Worm (Caenorhabditis elegans) whole organism, L4/young adult: ENCODE results near the gene ZK1320.2.
A peak's percentile ranks its signal among the peaks of the same experiment; 100 is the strongest.

Experiments
- W03F9.2 ChIP-seq: fragments of 150-350 bp; optimal IDR thresholded peaks from 2 replicates; lab custom pipeline; 2014; ENCODE audit warnings: missing biosample characterization, missing genetic modification characterization
- dao-5 ChIP-seq: sonication (generic microtip); optimal IDR thresholded peaks from 2 replicates; lab custom pipeline; 2016; ENCODE audit warnings: missing genotype, missing genetic modification characterization, moderate library complexity, missing compliant biosample characterization
- him-1 ChIP-seq: sonication (generic microtip); optimal IDR thresholded peaks from 2 replicates; lab custom pipeline; 2016; ENCODE audit warnings: missing genotype, missing genetic modification reagents, missing genetic modification characterization, missing compliant biosample characterization

ZK1320.2 gene

DNA sequence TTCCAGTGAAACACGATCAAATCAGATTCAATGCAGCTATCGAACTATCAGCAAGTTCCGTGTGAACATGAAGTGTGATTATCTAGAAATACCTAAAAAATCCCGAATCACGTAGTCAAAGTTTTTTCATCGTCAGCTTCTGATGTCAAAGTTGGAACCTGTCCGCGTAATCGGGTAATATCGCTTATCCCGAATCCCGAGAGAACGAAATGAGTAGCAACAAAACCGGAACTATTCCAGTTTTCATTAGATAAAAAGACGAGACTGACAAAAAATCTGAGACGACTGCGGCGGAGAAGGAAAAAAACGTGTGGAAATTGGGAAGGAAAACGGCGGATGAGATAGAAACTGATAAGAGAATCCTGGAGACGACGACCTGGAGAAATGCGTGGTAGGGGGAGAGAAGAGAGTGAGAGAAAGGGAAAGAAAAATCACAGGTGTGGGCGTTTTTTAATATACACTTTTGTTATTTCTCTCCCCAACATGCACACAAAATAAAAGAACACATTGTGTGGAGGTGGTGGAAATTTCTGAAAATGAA is 38.7 kb downstream of the ZK1320.2 start:
- no peak for TF ChIP-seq W03F9.2 (tag; lab: Kevin White, UChicago)
- no peak for TF ChIP-seq him-1 (tag; lab: Kevin White, UChicago)
- TF ChIP-seq dao-5 = no peak

- TF ChIP-seq dao-5 = no peak
- TF ChIP-seq W03F9.2 (tag; lab: Kevin White, UChicago) = no peak
Observed at ce11 chrII:9619402-9619862, 39.4 kb downstream of the ZK1320.2 start.

DNA sequence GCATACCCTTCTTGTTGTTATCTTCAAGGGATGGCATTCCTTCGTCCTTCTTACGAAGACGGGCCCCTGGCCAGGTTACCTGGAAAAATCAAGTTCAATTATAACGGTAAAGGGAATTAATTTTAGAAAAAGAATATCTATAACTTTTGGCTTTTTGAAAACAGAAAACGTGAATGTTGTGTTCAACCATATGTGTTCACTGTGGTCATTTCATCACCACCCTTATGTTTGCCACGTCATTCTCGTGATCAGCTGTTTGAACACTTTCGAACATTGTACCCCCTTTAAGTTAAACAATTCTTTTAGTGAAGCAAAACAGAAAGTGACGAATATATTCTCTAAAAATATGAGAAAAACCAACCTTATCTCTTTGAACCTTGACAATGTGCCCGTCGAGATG is 40.0 kb downstream of the ZK1320.2 start:
- TF ChIP-seq dao-5 (no peak), W03F9.2 (tag; lab: Kevin White, UChicago) (no peak), him-1 (tag; lab: Kevin White, UChicago) (no peak)

DNA sequence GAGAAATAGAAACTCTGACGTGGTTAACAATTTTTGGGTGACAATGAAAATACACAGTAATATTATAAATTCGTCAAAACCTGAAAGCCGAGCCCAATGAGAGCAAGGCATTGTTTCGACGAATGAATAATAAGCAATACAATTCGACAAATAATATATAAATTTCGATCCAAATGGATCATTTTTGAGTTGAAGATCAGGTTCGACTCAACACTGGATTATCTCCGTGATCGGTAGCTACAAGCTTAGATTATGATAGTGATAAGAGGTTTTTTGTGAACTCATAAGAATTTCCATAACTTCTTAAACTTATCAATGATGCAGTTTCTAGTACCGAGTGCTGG is 40.9 kb downstream of the ZK1320.2 start:
- no peak for TF ChIP-seq dao-5
- TF ChIP-seq W03F9.2 (tag; lab: Kevin White, UChicago) = no peak
- no peak for TF ChIP-seq him-1 (tag; lab: Kevin White, UChicago)

DNA sequence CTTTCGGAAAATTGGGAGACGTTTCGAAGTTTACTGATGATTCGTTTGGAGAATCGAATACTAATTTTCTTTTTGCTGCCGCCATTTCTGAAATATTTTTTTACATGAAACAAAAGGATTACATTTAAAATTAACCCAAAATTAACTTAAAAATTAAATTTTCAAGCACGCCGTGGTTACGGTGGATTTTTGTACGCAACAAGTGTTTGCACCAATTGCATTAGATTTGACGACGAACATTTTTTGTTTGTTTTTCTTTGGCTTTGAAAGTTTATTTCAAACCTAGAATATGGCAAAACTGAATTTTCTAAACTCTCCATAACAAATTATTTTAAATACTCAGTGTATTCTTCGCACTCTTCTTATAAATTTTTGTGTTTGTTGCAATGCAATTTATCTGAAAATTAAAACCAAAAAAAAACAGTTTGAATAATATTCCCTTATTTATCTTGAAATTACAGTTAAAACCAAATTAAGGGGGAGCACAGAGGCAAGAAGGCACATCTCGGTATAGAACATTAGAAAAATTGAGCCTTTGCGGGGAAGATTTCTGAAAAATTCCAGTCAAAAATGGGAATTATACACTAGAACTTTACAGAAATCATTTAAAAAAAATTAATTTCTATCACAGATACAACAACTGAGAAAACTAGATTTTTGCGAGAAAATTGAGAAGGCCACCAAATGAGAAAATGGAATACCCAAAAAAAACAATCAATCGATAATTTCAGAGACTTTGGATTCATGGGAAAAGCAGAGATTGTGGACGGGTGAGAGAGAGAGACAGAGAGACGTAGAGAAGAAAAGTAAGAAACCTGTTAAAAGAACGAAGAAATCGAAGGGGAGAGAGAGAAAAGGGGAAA is 41.5 kb downstream of the ZK1320.2 start, which contains the start of gene hal-3:
Gene hal-3, minus strand, starts transcription at position 87 of the 863 bp plus-strand sequence.
- TF ChIP-seq W03F9.2 (tag; lab: Kevin White, UChicago) = peak; percentile 16
- no peak for TF ChIP-seq him-1 (tag; lab: Kevin White, UChicago)

ce11 chrII:9614728-9615127 is 44.1 kb downstream of the ZK1320.2 start, which contains the start of gene hlh-6:
TSS of gene hlh-6 (minus strand) at chrII:9614828.
- TF ChIP-seq dao-5 (no peak), W03F9.2 (tag; lab: Kevin White, UChicago) (no peak), him-1 (tag; lab: Kevin White, UChicago) (no peak)

- TF ChIP-seq W03F9.2 (tag; lab: Kevin White, UChicago) (no peak), him-1 (tag; lab: Kevin White, UChicago) (no peak), dao-5 (no peak)
Observed at ce11 chrII:9611347-9611923, 47.4 kb downstream of the ZK1320.2 start, which contains the start of the genes T15H9.5 and T15H9.4. TSS of gene T15H9.5 (minus strand) at chrII:9611447. TSS of gene T15H9.4 (plus strand) at chrII:9611873.

- TF ChIP-seq W03F9.2 (tag; lab: Kevin White, UChicago) (no peak), dao-5 (no peak), him-1 (tag; lab: Kevin White, UChicago) (no peak)
Observed at ce11 chrII:9609296-9609695, 49.5 kb downstream of the ZK1320.2 start, which contains the start of gene pap-2. TSS of gene pap-2 (minus strand) at chrII:9609396.
